ENCODE assay signal across 7 fruit fly cellular contexts in genomic region chr3R:5282755-5283359, dm6.
TF ChIP-seq lines count a peak whose summit lies in the region.

No protein-coding gene starts in this region.

- no peak for TF ChIP-seq CTCF in whole organism, embryonic (GFP tag; optimal IDR thresholded peaks at IDR 0.05; lab: Kevin White, UChicago)

TF ChIP-seq in Kc167, 6 proteins besides CTCF, POLR2A, EP300 and RAD21:
- TF ChIP-seq insv (optimal IDR thresholded peaks at IDR 0.05; lab: Kevin White, UChicago) (peak; percentile 94), psq (optimal IDR thresholded peaks at IDR 0.05; lab: Kevin White, UChicago) (no peak), h (optimal IDR thresholded peaks at IDR 0.05; lab: Kevin White, UChicago) (peak; percentile 87), Sin3A (optimal IDR thresholded peaks at IDR 0.05; lab: Kevin White, UChicago) (no peak)

TF ChIP-seq in whole organism, 6 proteins besides CTCF, POLR2A, EP300 and RAD21:
- no peak for TF ChIP-seq pan (optimal IDR thresholded peaks at IDR 0.05; lab: Kevin White, UChicago)
- TF ChIP-seq Dll (optimal IDR thresholded peaks at IDR 0.05; lab: Kevin White, UChicago) = no peak
- peak; percentile 69 for TF ChIP-seq psq (optimal IDR thresholded peaks at IDR 0.05; lab: Kevin White, UChicago)
- no peak for TF ChIP-seq CG8478 (optimal IDR thresholded peaks at IDR 0.05; lab: Kevin White, UChicago)

TF ChIP-seq in whole organism, adult, 20 proteins besides CTCF, POLR2A, EP300 and RAD21:
- peak; percentile 19 for TF ChIP-seq CG7045 (GFP tag; optimal IDR thresholded peaks at IDR 0.05; lab: Kevin White, UChicago)
- peak; percentile 8 for TF ChIP-seq Mnt (GFP tag; optimal IDR thresholded peaks at IDR 0.05; lab: Kevin White, UChicago)
- TF ChIP-seq CG5204 (GFP tag; optimal IDR thresholded peaks at IDR 0.05; lab: Kevin White, UChicago) = no peak
- TF ChIP-seq Hr96 (GFP tag; optimal IDR thresholded peaks at IDR 0.05; lab: Kevin White, UChicago) = peak; percentile 26
- no peak for TF ChIP-seq cnc (optimal IDR thresholded peaks at IDR 0.05; lab: Kevin White, UChicago)
TF ChIP-seq in whole organism, adult: peak in this region for 3.

TF ChIP-seq in whole organism, embryonic, 481 proteins besides CTCF, POLR2A, EP300 and RAD21 (continues in another document):
- TF ChIP-seq trh (GFP tag; optimal IDR thresholded peaks at IDR 0.05; lab: Kevin White, UChicago) (no peak), CG6254 (GFP tag; optimal IDR thresholded peaks at IDR 0.05; lab: Kevin White, UChicago) (no peak), gfzf (GFP tag; optimal IDR thresholded peaks at IDR 0.05; lab: Kevin White, UChicago) (no peak), CG12299 (tag; optimal IDR thresholded peaks at IDR 0.05; lab: Kevin White, UChicago) (no peak), CG9437 (GFP tag; optimal IDR thresholded peaks at IDR 0.05; lab: Kevin White, UChicago) (no peak), Lpt (GFP tag; optimal IDR thresholded peaks at IDR 0.05; lab: Kevin White, UChicago) (no peak), bowl (GFP tag; IDR thresholded peaks at IDR 0.05; lab: Robert Waterston, UW) (no peak; the same call in 1 of the 2 replicates), CG2712 (tag; optimal IDR thresholded peaks at IDR 0.05; lab: Kevin White, UChicago) (no peak), Hey (tag; optimal IDR thresholded peaks at IDR 0.05; lab: Kevin White, UChicago) (no peak), z (GFP tag; IDR thresholded peaks at IDR 0.05; lab: Robert Waterston, UW) (no peak), CG8944 (GFP tag; optimal IDR thresholded peaks at IDR 0.05; lab: Kevin White, UChicago) (peak; percentile 8), CG30403 (GFP tag; optimal IDR thresholded peaks at IDR 0.05; lab: Kevin White, UChicago) (no peak), HLHmδ (GFP tag; optimal IDR thresholded peaks at IDR 0.05; lab: Kevin White, UChicago) (no peak), gsb (GFP tag; IDR thresholded peaks at IDR 0.05; lab: Robert Waterston, UW) (peak; percentile 8; the same call in 1 of the 2 replicates), dati (GFP tag; IDR thresholded peaks at IDR 0.05; lab: Robert Waterston, UW) (no peak), pnt (GFP tag; optimal IDR thresholded peaks at IDR 0.05; lab: Kevin White, UChicago) (no peak), CHES-1-like (GFP tag; optimal IDR thresholded peaks at IDR 0.05; lab: Kevin White, UChicago) (no peak), CG7786 (GFP tag; optimal IDR thresholded peaks at IDR 0.05; lab: Kevin White, UChicago) (no peak), Ravus (GFP tag; IDR thresholded peaks at IDR 0.05; lab: Robert Waterston, UW) (peak; percentile 59; the same call in 1 of the 2 replicates), CG11398 (GFP tag; optimal IDR thresholded peaks at IDR 0.05; lab: Kevin White, UChicago) (no peak)

TF ChIP-seq in whole organism, prepupa, 60 proteins besides CTCF, POLR2A, EP300 and RAD21 (continues in another document):
- TF ChIP-seq achi (GFP tag; optimal IDR thresholded peaks at IDR 0.05; lab: Kevin White, UChicago) = no peak
- no peak for TF ChIP-seq pdm3 (GFP tag; optimal IDR thresholded peaks at IDR 0.05; lab: Kevin White, UChicago)
- TF ChIP-seq CG7368 (GFP tag; optimal IDR thresholded peaks at IDR 0.05; lab: Kevin White, UChicago) = peak; percentile 20
- peak; percentile 18 for TF ChIP-seq CG34406 (GFP tag; optimal IDR thresholded peaks at IDR 0.05; lab: Kevin White, UChicago)
- peak; percentile 49; the same call in 2 of the 3 replicates for TF ChIP-seq eg (GFP tag; IDR thresholded peaks at IDR 0.05; lab: Robert Waterston, UW)
- no peak for TF ChIP-seq CG32006 (GFP tag; optimal IDR thresholded peaks at IDR 0.05; lab: Kevin White, UChicago)
- peak; percentile 6 for TF ChIP-seq CG8632 (GFP tag; optimal IDR thresholded peaks at IDR 0.05; lab: Kevin White, UChicago)
- TF ChIP-seq Sox14 (GFP tag; optimal IDR thresholded peaks at IDR 0.05; lab: Kevin White, UChicago) = no peak
- TF ChIP-seq CG6808 (GFP tag; optimal IDR thresholded peaks at IDR 0.05; lab: Kevin White, UChicago) = peak; percentile 6
- peak; percentile 16 for TF ChIP-seq topi (GFP tag; optimal IDR thresholded peaks at IDR 0.05; lab: Kevin White, UChicago)
- TF ChIP-seq Blimp-1 (GFP tag; optimal IDR thresholded peaks at IDR 0.05; lab: Kevin White, UChicago) = no peak
- TF ChIP-seq CG6276 (GFP tag; optimal IDR thresholded peaks at IDR 0.05; lab: Kevin White, UChicago) = peak; percentile 15
- TF ChIP-seq fkh (GFP tag; optimal IDR thresholded peaks at IDR 0.05; lab: Kevin White, UChicago) = no peak
- no peak for TF ChIP-seq vri (GFP tag; optimal IDR thresholded peaks at IDR 0.05; lab: Kevin White, UChicago)
- TF ChIP-seq CG15336 (GFP tag; IDR thresholded peaks at IDR 0.05; lab: Robert Waterston, UW) = peak; percentile 61; the same call in 1 of the 2 replicates
- no peak for TF ChIP-seq CG10631 (GFP tag; optimal IDR thresholded peaks at IDR 0.05; lab: Kevin White, UChicago)
- peak; percentile 2 for TF ChIP-seq Eip75B (GFP tag; optimal IDR thresholded peaks at IDR 0.05; lab: Kevin White, UChicago)
- TF ChIP-seq Ets96B (tag; optimal IDR thresholded peaks at IDR 0.05; lab: Kevin White, UChicago) = no peak
- TF ChIP-seq Sox15 (GFP tag; optimal IDR thresholded peaks at IDR 0.05; lab: Kevin White, UChicago) = peak; percentile 5
- no peak for TF ChIP-seq CG10669 (GFP tag; optimal IDR thresholded peaks at IDR 0.05; lab: Kevin White, UChicago)
- TF ChIP-seq Sox102F (GFP tag; optimal IDR thresholded peaks at IDR 0.05; lab: Kevin White, UChicago) = peak; percentile 46

TF ChIP-seq in whole organism, pupa, 21 proteins besides CTCF, POLR2A, EP300 and RAD21:
- TF ChIP-seq CG9948 (tag; optimal IDR thresholded peaks at IDR 0.05; lab: Kevin White, UChicago) = no peak
- no peak; the same call in 1 of the 2 replicates for TF ChIP-seq CG32121 (GFP tag; IDR thresholded peaks at IDR 0.05; lab: Robert Waterston, UW)
- peak; percentile 76 for TF ChIP-seq CG13204 (GFP tag; optimal IDR thresholded peaks at IDR 0.05; lab: Kevin White, UChicago)
- no peak for TF ChIP-seq CG8159 (tag; optimal IDR thresholded peaks at IDR 0.05; lab: Kevin White, UChicago)
- TF ChIP-seq CG14655 (GFP tag; optimal IDR thresholded peaks at IDR 0.05; lab: Kevin White, UChicago) = no peak
- TF ChIP-seq Ets98B (GFP tag; IDR thresholded peaks at IDR 0.05; lab: Robert Waterston, UW) = peak; percentile 72
- no peak for TF ChIP-seq Pif1A (GFP tag; optimal IDR thresholded peaks at IDR 0.05; lab: Kevin White, UChicago)
- TF ChIP-seq gl (tag; optimal IDR thresholded peaks at IDR 0.05; lab: Kevin White, UChicago) = no peak
- TF ChIP-seq CG8301 (tag; optimal IDR thresholded peaks at IDR 0.05; lab: Kevin White, UChicago) = no peak
- TF ChIP-seq CG4496 (GFP tag; IDR thresholded peaks at IDR 0.05; lab: Robert Waterston, UW) = peak; percentile 74
- TF ChIP-seq CG17806 (tag; optimal IDR thresholded peaks at IDR 0.05; lab: Kevin White, UChicago) = no peak
- peak; percentile 95 for TF ChIP-seq CG12605 (GFP tag; IDR thresholded peaks at IDR 0.05; lab: Robert Waterston, UW)
- no peak for TF ChIP-seq Snoo (tag; optimal IDR thresholded peaks at IDR 0.05; lab: Kevin White, UChicago)
- TF ChIP-seq EcR (GFP tag; optimal IDR thresholded peaks at IDR 0.05; lab: Kevin White, UChicago) = peak; percentile 17
- no peak for TF ChIP-seq D1 (tag; optimal IDR thresholded peaks at IDR 0.05; lab: Kevin White, UChicago)
- TF ChIP-seq CG15710 (tag; optimal IDR thresholded peaks at IDR 0.05; lab: Kevin White, UChicago) = no peak
- TF ChIP-seq rn (GFP tag; IDR thresholded peaks at IDR 0.05; lab: Robert Waterston, UW) = no peak
- peak; percentile 69; the same call in 1 of the 3 replicates for TF ChIP-seq fd96Ca (GFP tag; IDR thresholded peaks at IDR 0.05; lab: Robert Waterston, UW)
- no peak for TF ChIP-seq Pif1B (GFP tag; optimal IDR thresholded peaks at IDR 0.05; lab: Kevin White, UChicago)
- no peak for TF ChIP-seq CG34367 (tag; optimal IDR thresholded peaks at IDR 0.05; lab: Kevin White, UChicago)
- TF ChIP-seq CG10348 (GFP tag; IDR thresholded peaks at IDR 0.05; lab: Robert Waterston, UW) = no peak

TF ChIP-seq in whole organism, wandering third instar larva, 38 proteins besides CTCF, POLR2A, EP300 and RAD21 (continues in another document):
- TF ChIP-seq N (GFP tag; optimal IDR thresholded peaks at IDR 0.05; lab: Kevin White, UChicago) = no peak
- TF ChIP-seq Dfd (GFP tag; optimal IDR thresholded peaks at IDR 0.05; lab: Kevin White, UChicago) = no peak
- TF ChIP-seq OdsH (GFP tag; optimal IDR thresholded peaks at IDR 0.05; lab: Kevin White, UChicago) = peak; percentile 27
- no peak for TF ChIP-seq Mio (GFP tag; optimal IDR thresholded peaks at IDR 0.05; lab: Kevin White, UChicago)
- no peak for TF ChIP-seq CG9705 (GFP tag; optimal IDR thresholded peaks at IDR 0.05; lab: Kevin White, UChicago)
- peak; percentile 19 for TF ChIP-seq Rel (GFP tag; optimal IDR thresholded peaks at IDR 0.05; lab: Kevin White, UChicago)
- TF ChIP-seq Rel (tag; optimal IDR thresholded peaks at IDR 0.05; lab: Kevin White, UChicago) = peak; percentile 54
- TF ChIP-seq Vsx2 (GFP tag; optimal IDR thresholded peaks at IDR 0.05; lab: Kevin White, UChicago; ENCODE audit: partially characterized antibody) = peak; percentile 66
- TF ChIP-seq Myc (optimal IDR thresholded peaks at IDR 0.05; lab: Kevin White, UChicago) = peak; percentile 8
- TF ChIP-seq Hr83 (GFP tag; optimal IDR thresholded peaks at IDR 0.05; lab: Kevin White, UChicago; ENCODE audit: poor library complexity, severe bottlenecking) = peak; percentile 89
- no peak for TF ChIP-seq Jra (GFP tag; optimal IDR thresholded peaks at IDR 0.05; lab: Kevin White, UChicago)
- TF ChIP-seq dmrt93B (GFP tag; optimal IDR thresholded peaks at IDR 0.05; lab: Kevin White, UChicago) = no peak
- no peak for TF ChIP-seq tai (GFP tag; optimal IDR thresholded peaks at IDR 0.05; lab: Kevin White, UChicago)
- TF ChIP-seq Dif (GFP tag; optimal IDR thresholded peaks at IDR 0.05; lab: Kevin White, UChicago; ENCODE audit: partially characterized antibody) = peak; percentile 96
- TF ChIP-seq usp (GFP tag; optimal IDR thresholded peaks at IDR 0.05; lab: Kevin White, UChicago) = no peak
- peak; percentile 27 for TF ChIP-seq fru (GFP tag; optimal IDR thresholded peaks at IDR 0.05; lab: Kevin White, UChicago)
- no peak for TF ChIP-seq Hr78 (GFP tag; optimal IDR thresholded peaks at IDR 0.05; lab: Kevin White, UChicago)
- TF ChIP-seq GATAd (GFP tag; optimal IDR thresholded peaks at IDR 0.05; lab: Kevin White, UChicago) = no peak
- no peak for TF ChIP-seq brk (GFP tag; optimal IDR thresholded peaks at IDR 0.05; lab: Kevin White, UChicago)
- TF ChIP-seq Hnf4 (GFP tag; optimal IDR thresholded peaks at IDR 0.05; lab: Kevin White, UChicago) = no peak
- no peak for TF ChIP-seq pan (optimal IDR thresholded peaks at IDR 0.05; lab: Kevin White, UChicago)
- no peak for TF ChIP-seq CG32264 (GFP tag; optimal IDR thresholded peaks at IDR 0.05; lab: Kevin White, UChicago)
- TF ChIP-seq Sp1 (GFP tag; optimal IDR thresholded peaks at IDR 0.05; lab: Kevin White, UChicago) = no peak
- no peak for TF ChIP-seq sv (GFP tag; optimal IDR thresholded peaks at IDR 0.05; lab: Kevin White, UChicago)
- no peak for TF ChIP-seq dsf (GFP tag; optimal IDR thresholded peaks at IDR 0.05; lab: Kevin White, UChicago; ENCODE audit: borderline replicate concordance)
- TF ChIP-seq h (GFP tag; optimal IDR thresholded peaks at IDR 0.05; lab: Kevin White, UChicago) = peak; percentile 48
- no peak for TF ChIP-seq sage (GFP tag; optimal IDR thresholded peaks at IDR 0.05; lab: Kevin White, UChicago)
